Fruit fly (Drosophila melanogaster): ENCODE data around the gene CG12105.

CG12105 gene

DNA sequence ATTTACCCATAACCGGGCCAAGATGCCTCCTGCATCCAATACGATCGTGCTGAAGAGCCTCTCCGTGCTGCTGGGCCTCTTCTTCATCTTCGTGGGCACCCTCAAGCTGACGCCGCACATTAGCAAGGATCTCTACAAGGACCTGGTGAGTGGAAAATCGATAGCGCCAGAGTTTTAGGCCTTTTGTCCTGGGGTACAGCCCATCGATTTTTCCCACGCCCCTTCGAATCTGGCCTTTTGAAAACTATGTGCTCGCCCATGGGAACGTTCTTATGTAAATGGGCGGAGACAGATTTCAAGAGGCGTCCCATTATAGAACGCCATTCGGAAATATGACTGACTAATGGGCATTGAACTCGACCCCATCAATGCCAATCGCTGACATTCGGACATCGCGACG lies 33.8 kb upstream of the CG12105 start:
- TF ChIP-seq so (GFP tag; IDR thresholded peaks at IDR 0.05) = 0 out of 3 replicates have a peak, but pooled peaks have one; percentile 30
- no peak for TF ChIP-seq Sox102F (GFP tag; optimal IDR thresholded peaks at IDR 0.05)
- TF ChIP-seq onecut (GFP tag; IDR thresholded peaks at IDR 0.05) = peak; percentile 95
- TF ChIP-seq Bgb (GFP tag; IDR thresholded peaks at IDR 0.05; ENCODE audit: partially characterized antibody) = 0 out of 2 replicates have a peak, but pooled peaks have one; percentile 27
- peak; percentile 39 for TF ChIP-seq Med (GFP tag)
- TF ChIP-seq CG33213 (GFP tag; optimal IDR thresholded peaks at IDR 0.05) = no peak
- no peak for TF ChIP-seq Usf (GFP tag; optimal IDR thresholded peaks at IDR 0.05)
- peak in 1 of 2 experiments; percentile 47 for TF ChIP-seq Pdp1 (GFP tag; optimal IDR thresholded peaks at IDR 0.05)
- peak; percentile 10; the same call in 1 of the 2 replicates for TF ChIP-seq MBD-R2 (GFP tag; IDR thresholded peaks at IDR 0.05)
- no peak for TF ChIP-seq klu (GFP tag; IDR thresholded peaks at IDR 0.05)

DNA sequence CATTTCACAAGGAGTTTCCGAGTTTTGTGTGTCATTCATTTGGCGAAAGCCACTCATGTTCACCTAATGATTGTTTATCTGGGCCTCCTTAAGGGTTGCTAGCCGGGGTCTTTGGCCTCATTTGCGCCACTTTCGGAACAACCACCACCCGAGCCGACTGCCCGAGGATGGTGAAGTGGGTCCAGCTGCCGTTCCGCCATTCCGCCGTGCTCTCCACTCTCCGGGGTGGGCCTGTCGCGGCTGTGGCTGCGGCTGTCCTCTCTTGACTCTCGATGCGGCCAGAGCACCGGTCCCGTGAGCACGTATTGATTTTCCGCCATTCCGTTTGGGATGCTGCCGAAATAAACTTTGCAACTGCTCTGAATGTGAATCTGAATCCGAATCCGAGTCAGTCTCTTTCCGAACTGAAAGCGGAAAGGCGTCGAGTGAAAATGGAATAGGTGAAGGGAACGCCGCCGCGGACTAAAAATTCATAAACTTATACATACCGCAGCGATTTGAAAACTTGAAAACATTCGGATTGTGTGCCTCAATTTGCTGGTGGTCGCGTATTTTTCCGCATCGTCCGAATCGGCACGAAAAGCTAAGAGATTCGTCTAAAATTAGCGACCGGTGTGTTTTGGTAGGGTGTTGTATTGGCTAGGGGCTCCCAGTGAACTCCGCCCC lies 33.2 kb upstream of the CG12105 start, which contains the start of gene CG13920:
Gene CG13920, plus strand, starts transcription at position 255 of the 666 bp plus-strand sequence.
- TF ChIP-seq Med (GFP tag) (peak; percentile 59), slbo (GFP tag; IDR thresholded peaks at IDR 0.05) (no peak), CG9932 (GFP tag; IDR thresholded peaks at IDR 0.05) (no peak), Dll (GFP tag; IDR thresholded peaks at IDR 0.05; ENCODE audit: partially characterized antibody) (no peak), sisA (GFP tag; IDR thresholded peaks at IDR 0.05) (no peak), CG12769 (tag; optimal IDR thresholded peaks at IDR 0.05) (peak; percentile 25), ttk (GFP tag; IDR thresholded peaks at IDR 0.05) (no peak), Optix (GFP tag; IDR thresholded peaks at IDR 0.05) (no peak), CG30403 (GFP tag; optimal IDR thresholded peaks at IDR 0.05) (no peak), CG17829 (tag; optimal IDR thresholded peaks at IDR 0.05) (no peak), CG12236 (GFP tag; optimal IDR thresholded peaks at IDR 0.05) (no peak), corto (GFP tag; optimal IDR thresholded peaks at IDR 0.05) (no peak), Dbx (GFP tag; IDR thresholded peaks at IDR 0.05) (0 out of 3 replicates have a peak, but pooled peaks have one; percentile 34), aop (GFP tag; IDR thresholded peaks at IDR 0.05) (no peak), CG17568 (GFP tag; optimal IDR thresholded peaks at IDR 0.05) (no peak), bbx (GFP tag; IDR thresholded peaks at IDR 0.05; ENCODE audit: partially characterized antibody) (peak; percentile 21; the same call in 1 of the 2 replicates), Elba2 (GFP tag; optimal IDR thresholded peaks at IDR 0.05) (no peak), CG10431 (GFP tag; optimal IDR thresholded peaks at IDR 0.05) (no peak), sc (optimal IDR thresholded peaks at IDR 0.05) (no peak), sc (GFP tag; optimal IDR thresholded peaks at IDR 0.05) (no peak), CG11456 (GFP tag; IDR thresholded peaks at IDR 0.05) (no peak), scrt (GFP tag; optimal IDR thresholded peaks at IDR 0.05) (peak; percentile 4), CG6272 (GFP tag; IDR thresholded peaks at IDR 0.05) (no peak), CG14014 (GFP tag; IDR thresholded peaks at IDR 0.05) (no peak), HLHmδ (GFP tag; optimal IDR thresholded peaks at IDR 0.05) (no peak), Deaf1 (tag; optimal IDR thresholded peaks at IDR 0.05) (peak; percentile 91), CG11093 (GFP tag; IDR thresholded peaks at IDR 0.05) (no peak), pros (GFP tag; optimal IDR thresholded peaks at IDR 0.05) (peak; percentile 94), Ptx1 (GFP tag; IDR thresholded peaks at IDR 0.05) (no peak), CG11560 (tag; IDR thresholded peaks at IDR 0.05) (no peak), psq (GFP tag; optimal IDR thresholded peaks at IDR 0.05) (no peak), Nf-YC (tag; optimal IDR thresholded peaks at IDR 0.05) (peak; percentile 3), CG10543 (GFP tag; optimal IDR thresholded peaks at IDR 0.05) (peak; percentile 72), z (GFP tag; IDR thresholded peaks at IDR 0.05) (0 out of 3 replicates have a peak, but pooled peaks have one; percentile 46), br (optimal IDR thresholded peaks at IDR 0.05) (no peak), E2f2 (GFP tag; IDR thresholded peaks at IDR 0.05) (0 out of 2 replicates have a peak, but pooled peaks have one; percentile 11), CG5180 (GFP tag; optimal IDR thresholded peaks at IDR 0.05) (no peak), Vsx1 (GFP tag; optimal IDR thresholded peaks at IDR 0.05) (no peak), CG10209 (GFP tag; optimal IDR thresholded peaks at IDR 0.05) (no peak), tio (GFP tag; optimal IDR thresholded peaks at IDR 0.05) (no peak)
